Worm (Caenorhabditis elegans) whole organism, young adult: Measurements from ENCODE around the gene age-1.
A peak's percentile ranks its signal among the peaks of the same experiment; 100 is the strongest.

Source experiments
- C17E4.6 ChIP-seq: fragments of 200-800 bp; sonication (Bioruptor generic); IDR thresholded peaks from 2 replicates; pipeline ENCODE4 v1.3.6; 2022; ENCODE audit warnings: missing genetic modification reagents, missing genetic modification characterization, missing compliant biosample characterization
- D2030.7 ChIP-seq: fragments of 200-800 bp; sonication (Bioruptor generic); IDR thresholded peaks from 2 replicates; pipeline ENCODE4 v1.3.6; 2022; ENCODE audit warnings: missing genetic modification reagents, missing genetic modification characterization, missing compliant biosample characterization
- F33H1.4 ChIP-seq: fragments of 200-800 bp; sonication (Bioruptor generic); IDR thresholded peaks from 2 replicates; pipeline ENCODE4 v1.3.6; 2022; ENCODE audit warnings: missing genetic modification reagents, missing genetic modification characterization, missing compliant biosample characterization
- F37B4.10 ChIP-seq: fragments of 200-800 bp; sonication (Bioruptor generic); IDR thresholded peaks from 2 replicates; pipeline ENCODE4 v1.3.6; 2022; ENCODE audit warnings: missing genetic modification characterization, missing compliant biosample characterization
- F39B2.1 ChIP-seq: fragments of 200-800 bp; sonication (Bioruptor generic); IDR thresholded peaks from 2 replicates; pipeline ENCODE4 v1.3.6; 2022; ENCODE audit warnings: missing genetic modification reagents, missing genetic modification characterization, missing compliant biosample characterization
- F52B5.7 ChIP-seq: sonication (generic microtip); optimal IDR thresholded peaks from 2 replicates; lab custom pipeline; 2016; ENCODE audit warnings: mild to moderate bottlenecking, missing genetic modification characterization, missing compliant biosample characterization
- F55B11.4 ChIP-seq: sonication (generic microtip); optimal IDR thresholded peaks from 2 replicates; lab custom pipeline; 2016; ENCODE audit warnings: missing compliant biosample characterization, missing genetic modification characterization, borderline replicate concordance; ENCODE audit not compliant: insufficient read depth
- F57C9.4 ChIP-seq: sonication (generic microtip); optimal IDR thresholded peaks from 2 replicates; lab custom pipeline; 2017; ENCODE audit warnings: mild to moderate bottlenecking, missing genetic modification characterization, missing compliant biosample characterization
- K12H6.12 ChIP-seq: fragments of 200-800 bp; sonication (Bioruptor generic); optimal IDR thresholded peaks from 2 replicates; lab custom pipeline; 2018; ENCODE audit warnings: mild to moderate bottlenecking, missing genetic modification characterization, missing compliant biosample characterization
- T26A5.8 ChIP-seq: sonication (generic microtip); optimal IDR thresholded peaks from 2 replicates; lab custom pipeline; 2016; ENCODE audit warnings: missing genetic modification characterization, missing compliant biosample characterization
- Y67H2A.10 ChIP-seq: fragments of 200-800 bp; sonication (Bioruptor generic); conservative IDR thresholded peaks from 2 replicates; pipeline ENCODE4 v1.3.6; 2022; ENCODE audit warnings: missing genetic modification reagents, missing genetic modification characterization, missing compliant biosample characterization
- ZK185.1 ChIP-seq: sonication (generic microtip); optimal IDR thresholded peaks from 2 replicates; lab custom pipeline; 2016; ENCODE audit warnings: mild to moderate bottlenecking, missing genetic modification characterization, missing compliant biosample characterization; ENCODE audit not compliant: poor library complexity, severe bottlenecking
- akir-1 ChIP-seq: fragments of 200-800 bp; sonication (Bioruptor generic); optimal IDR thresholded peaks from 2 replicates; lab custom pipeline; 2018; ENCODE audit warnings: mild to moderate bottlenecking, missing genetic modification characterization, moderate library complexity, missing compliant biosample characterization
- ama-1 ChIP-seq, 3 experiments: fragments of 150-350 bp in 1 of 3; sonication (generic microtip) in 2 of 3; optimal IDR thresholded peaks; 2 replicates each; lab custom pipeline; 2014 to 2018; ENCODE audit warnings: missing biosample characterization in 2 of 3, missing genetic modification characterization in 2 of 3, missing genetic modification reagents in 2 of 3
- aptf-2 ChIP-seq: fragments of 200-800 bp; sonication (Bioruptor generic); conservative IDR thresholded peaks from 2 replicates; pipeline ENCODE4 v1.3.6; 2022; ENCODE audit warnings: missing genetic modification reagents, missing genetic modification characterization, missing compliant biosample characterization
- aptf-3 ChIP-seq: fragments of 200-800 bp; sonication (Bioruptor generic); IDR thresholded peaks from 2 replicates; pipeline ENCODE4 v1.3.6; 2022; ENCODE audit warnings: missing genetic modification characterization, missing compliant biosample characterization
- atf-7 ChIP-seq: sonication (generic microtip); optimal IDR thresholded peaks from 2 replicates; lab custom pipeline; 2017; ENCODE audit warnings: mild to moderate bottlenecking, missing genetic modification characterization, missing compliant biosample characterization
- attf-5 ChIP-seq: fragments of 200-800 bp; sonication (Bioruptor generic); optimal IDR thresholded peaks from 2 replicates; lab custom pipeline; 2018; ENCODE audit warnings: mild to moderate bottlenecking, missing genetic modification characterization, missing compliant biosample characterization
- attf-6 ChIP-seq: fragments of 200-800 bp; sonication (Bioruptor generic); IDR thresholded peaks from 2 replicates; pipeline ENCODE4 v1.3.6; 2022; ENCODE audit warnings: missing genetic modification reagents, missing genetic modification characterization, missing compliant biosample characterization
- cebp-2 ChIP-seq: fragments of 200-800 bp; sonication (Bioruptor generic); IDR thresholded peaks from 2 replicates; pipeline ENCODE4 v1.3.6; 2022; ENCODE audit warnings: missing genetic modification characterization, missing compliant biosample characterization
- ceh-27 ChIP-seq: fragments of 200-800 bp; sonication (Bioruptor generic); optimal IDR thresholded peaks from 2 replicates; lab custom pipeline; 2018; ENCODE audit warnings: mild to moderate bottlenecking, missing genetic modification characterization, moderate library complexity, missing compliant biosample characterization
- ceh-58 ChIP-seq: fragments of 200-800 bp; sonication (Bioruptor generic); IDR thresholded peaks from 2 replicates; pipeline ENCODE4 v1.3.6; 2022; ENCODE audit warnings: missing genetic modification characterization, missing compliant biosample characterization
- ceh-79 ChIP-seq: sonication (generic microtip); optimal IDR thresholded peaks from 2 replicates; lab custom pipeline; 2017; ENCODE audit warnings: mild to moderate bottlenecking, missing genetic modification characterization, missing compliant biosample characterization
- die-1 ChIP-seq: sonication (generic microtip); optimal IDR thresholded peaks from 2 replicates; lab custom pipeline; 2016; ENCODE audit warnings: missing genotype, mild to moderate bottlenecking, missing genetic modification characterization, missing compliant biosample characterization
- hlh-26 ChIP-seq: fragments of 200-800 bp; sonication (Bioruptor generic); conservative IDR thresholded peaks from 2 replicates; pipeline ENCODE4 v1.3.6; 2022; ENCODE audit warnings: missing genetic modification reagents, missing genetic modification characterization, missing compliant biosample characterization
- hmg-1.2 ChIP-seq: fragments of 200-800 bp; sonication (Bioruptor generic); IDR thresholded peaks from 2 replicates; pipeline ENCODE4 v1.3.6; 2022; ENCODE audit warnings: missing genetic modification reagents, missing genetic modification characterization, missing compliant biosample characterization
- lin-40 ChIP-seq: sonication (generic microtip); optimal IDR thresholded peaks from 2 replicates; lab custom pipeline; 2016; ENCODE audit warnings: missing genetic modification characterization, mild to moderate bottlenecking, missing compliant biosample characterization, missing genotype, missing genetic modification reagents
- lin-54 ChIP-seq: fragments of 200-800 bp; sonication (Bioruptor generic); optimal IDR thresholded peaks from 2 replicates; lab custom pipeline; 2018; ENCODE audit warnings: mild to moderate bottlenecking, missing genetic modification characterization, missing compliant biosample characterization
- lsl-1 ChIP-seq: fragments of 200-800 bp; sonication (Bioruptor generic); optimal IDR thresholded peaks from 2 replicates; lab custom pipeline; 2018; ENCODE audit warnings: mild to moderate bottlenecking, missing genetic modification characterization, moderate library complexity, missing compliant biosample characterization
- madf-6 ChIP-seq: fragments of 200-800 bp; sonication (Bioruptor generic); IDR thresholded peaks from 2 replicates; pipeline ENCODE4 v1.3.6; 2022; ENCODE audit warnings: missing genetic modification reagents, missing genetic modification characterization, missing compliant biosample characterization
- madf-8 ChIP-seq: fragments of 200-800 bp; sonication (Bioruptor generic); conservative IDR thresholded peaks from 2 replicates; pipeline ENCODE4 v1.3.6; 2022; ENCODE audit warnings: missing genetic modification reagents, missing genetic modification characterization, missing compliant biosample characterization
- mel-28 ChIP-seq: sonication (generic microtip); optimal IDR thresholded peaks from 2 replicates; lab custom pipeline; 2016; ENCODE audit warnings: borderline replicate concordance, mild to moderate bottlenecking, missing genetic modification characterization, missing compliant biosample characterization
- nfya-2 ChIP-seq: fragments of 200-800 bp; sonication (Bioruptor generic); IDR thresholded peaks from 2 replicates; pipeline ENCODE4 v1.3.6; 2022; ENCODE audit warnings: missing genetic modification reagents, missing genetic modification characterization, missing compliant biosample characterization
- nhr-120 ChIP-seq: fragments of 200-800 bp; sonication (Bioruptor generic); IDR thresholded peaks from 2 replicates; pipeline ENCODE4 v1.3.6; 2022; ENCODE audit warnings: missing genetic modification characterization, missing compliant biosample characterization
- nhr-179 ChIP-seq: sonication (generic microtip); optimal IDR thresholded peaks from 2 replicates; lab custom pipeline; 2016; ENCODE audit warnings: mild to moderate bottlenecking, missing genetic modification characterization, missing compliant biosample characterization
- nhr-27 ChIP-seq: fragments of 200-800 bp; sonication (Bioruptor generic); optimal IDR thresholded peaks from 2 replicates; lab custom pipeline; 2018; ENCODE audit warnings: mild to moderate bottlenecking, missing genetic modification characterization, moderate library complexity, missing compliant biosample characterization
- rcor-1 ChIP-seq: fragments of 200-800 bp; sonication (Bioruptor generic); IDR thresholded peaks from 2 replicates; pipeline ENCODE4 v1.3.6; 2022; ENCODE audit warnings: missing genetic modification reagents, missing genetic modification characterization, missing compliant biosample characterization
- sdz-38 ChIP-seq: sonication (generic microtip); optimal IDR thresholded peaks from 2 replicates; lab custom pipeline; 2016; ENCODE audit warnings: missing genotype, missing genetic modification characterization, missing compliant biosample characterization
- snpc-1.3 ChIP-seq: sonication (generic microtip); optimal IDR thresholded peaks from 2 replicates; lab custom pipeline; 2017; ENCODE audit warnings: missing genetic modification characterization, mild to moderate bottlenecking, missing compliant biosample characterization, antibody characterized with exemption, moderate library complexity, missing genotype, missing genetic modification reagents; ENCODE audit not compliant: insufficient read depth
- snpc-3.4 ChIP-seq: sonication (generic microtip); optimal IDR thresholded peaks from 2 replicates; lab custom pipeline; 2017; ENCODE audit warnings: missing genetic modification characterization, mild to moderate bottlenecking, missing compliant biosample characterization, antibody characterized with exemption, moderate library complexity, missing genotype, missing genetic modification reagents
- snpc-4 ChIP-seq, 5 experiments: fragments of 150-350 bp in 1 of 5; sonication (generic microtip) in 4 of 5; optimal IDR thresholded peaks; 2 replicates each; lab custom pipeline; 2014 to 2018; ENCODE audit warnings: missing genetic modification characterization in 5 of 5, missing biosample characterization in 3 of 5, antibody characterized with exemption in 2 of 5, mild to moderate bottlenecking in 2 of 5, missing compliant biosample characterization in 2 of 5, missing genotype in 2 of 5, moderate library complexity in 2 of 5, missing genetic modification reagents in 1 of 5
- somi-1 ChIP-seq: fragments of 200-800 bp; sonication (Bioruptor generic); optimal IDR thresholded peaks from 2 replicates; lab custom pipeline; 2018; ENCODE audit warnings: mild to moderate bottlenecking, missing genetic modification characterization, missing compliant biosample characterization
- tbp1 ChIP-seq: fragments of 200-800 bp; sonication (Bioruptor generic); optimal IDR thresholded peaks from 2 replicates; lab custom pipeline; 2018; ENCODE audit warnings: mild to moderate bottlenecking, missing genetic modification characterization, missing compliant biosample characterization
- unc-130 ChIP-seq: sonication (generic microtip); optimal IDR thresholded peaks from 2 replicates; lab custom pipeline; 2016; ENCODE audit warnings: missing genetic modification reagents, missing genetic modification characterization, missing compliant biosample characterization
- xnd-1 ChIP-seq: sonication (generic microtip); optimal IDR thresholded peaks from 2 replicates; lab custom pipeline; 2016; ENCODE audit warnings: missing genotype, missing genetic modification reagents, missing genetic modification characterization, missing compliant biosample characterization
- zfh-2 ChIP-seq: fragments of 200-800 bp; sonication (Bioruptor generic); conservative IDR thresholded peaks from 2 replicates; pipeline ENCODE4 v1.3.6; 2022; ENCODE audit warnings: missing genetic modification reagents, missing genetic modification characterization, missing compliant biosample characterization
- ztf-22 ChIP-seq: fragments of 200-800 bp; sonication (Bioruptor generic); optimal IDR thresholded peaks from 2 replicates; lab custom pipeline; 2018; ENCODE audit warnings: mild to moderate bottlenecking, missing genetic modification characterization, moderate library complexity, missing compliant biosample characterization
- ztf-25 ChIP-seq: fragments of 200-800 bp; sonication (Bioruptor generic); IDR thresholded peaks from 2 replicates; pipeline ENCODE4 v1.3.6; 2022; ENCODE audit warnings: missing genetic modification reagents, missing genetic modification characterization, missing compliant biosample characterization
- ztf-6 ChIP-seq: fragments of 200-800 bp; sonication (Bioruptor generic); IDR thresholded peaks from 2 replicates; pipeline ENCODE4 v1.3.6; 2022; ENCODE audit warnings: missing genetic modification reagents, missing genetic modification characterization, missing compliant biosample characterization

age-1 gene

ce11 chrII:11536505-11536904, 9.7 kb upstream of the age-1 start:
- TF ChIP-seq F33H1.4 (GFP tag; lab: Robert Waterston, UW) (peak; percentile 31; the same call in 1 of the 2 replicates), snpc-1.3 (tag; lab: Kevin White, UChicago) (no peak), lsl-1 (GFP tag; lab: Kevin White, UChicago) (peak; percentile 81), hlh-26 (no peak), attf-6 (GFP tag; lab: Robert Waterston, UW) (no peak), ztf-22 (no peak), ceh-58 (GFP tag; lab: Robert Waterston, UW) (no peak), nfya-2 (GFP tag; lab: Robert Waterston, UW) (no peak), madf-6 (GFP tag; lab: Robert Waterston, UW) (peak; percentile 92), nhr-179 (tag; lab: Kevin White, UChicago) (no peak), madf-8 (GFP tag; lab: Robert Waterston, UW) (peak; percentile 93), T26A5.8 (no peak), lin-40 (tag; lab: Kevin White, UChicago) (no peak), lin-54 (GFP tag; lab: Kevin White, UChicago) (no peak), ceh-79 (tag; lab: Kevin White, UChicago) (no peak), ama-1 (optimal IDR thresholded peaks at IDR 0.05; lab: Kevin White, UChicago) (no peak), ama-1 (GFP tag; optimal IDR thresholded peaks at IDR 0.05; lab: Kevin White, UChicago) (no peak), atf-7 (tag; lab: Kevin White, UChicago) (no peak), D2030.7 (GFP tag; lab: Robert Waterston, UW) (0 out of 2 replicates have a peak, but pooled peaks have one; percentile 28), nhr-27 (no peak), ceh-27 (no peak), F52B5.7 (tag; lab: Kevin White, UChicago) (no peak), xnd-1 (tag; lab: Kevin White, UChicago) (peak; percentile 72), F39B2.1 (GFP tag; lab: Robert Waterston, UW) (no peak), tbp1 (GFP tag; lab: Kevin White, UChicago) (no peak), somi-1 (no peak), hmg-1.2 (no peak), aptf-2 (GFP tag; lab: Robert Waterston, UW) (no peak), attf-5 (no peak), F37B4.10 (no peak), ztf-25 (GFP tag; lab: Robert Waterston, UW) (no peak), nhr-120 (GFP tag; lab: Robert Waterston, UW) (no peak), ztf-6 (GFP tag; lab: Robert Waterston, UW) (no peak), sdz-38 (tag; lab: Kevin White, UChicago) (no peak), die-1 (tag; lab: Kevin White, UChicago) (no peak), unc-130 (no peak), K12H6.12 (tag; lab: Kevin White, UChicago) (no peak), mel-28 (tag; lab: Kevin White, UChicago) (no peak), zfh-2 (GFP tag; lab: Robert Waterston, UW) (no peak)

ce11 chrII:11535924-11536323, 9.1 kb upstream of the age-1 start:
- TF ChIP-seq akir-1 (GFP tag; lab: Kevin White, UChicago) = no peak
- TF ChIP-seq F57C9.4 = no peak
- TF ChIP-seq aptf-3 (GFP tag; lab: Robert Waterston, UW) = no peak
- TF ChIP-seq ceh-79 (tag; lab: Kevin White, UChicago) = no peak
- no peak for TF ChIP-seq cebp-2
- TF ChIP-seq rcor-1 = no peak
- no peak for TF ChIP-seq hlh-26
- no peak for TF ChIP-seq ZK185.1 (tag; lab: Kevin White, UChicago)
- TF ChIP-seq F55B11.4 (tag; lab: Kevin White, UChicago) = no peak
- no peak for TF ChIP-seq snpc-4 (GFP tag; optimal IDR thresholded peaks at IDR 0.05; lab: Kevin White, UChicago)
- no peak for TF ChIP-seq snpc-4 (tag; optimal IDR thresholded peaks at IDR 0.05; lab: Kevin White, UChicago)
- no peak for TF ChIP-seq snpc-3.4 (tag; lab: Kevin White, UChicago)
- TF ChIP-seq madf-6 (GFP tag; lab: Robert Waterston, UW) = no peak
- TF ChIP-seq tbp1 (GFP tag; lab: Kevin White, UChicago) = no peak
- TF ChIP-seq Y67H2A.10 (GFP tag; lab: Robert Waterston, UW) = no peak
- TF ChIP-seq C17E4.6 = no peak
